Worm (Caenorhabditis elegans) whole organism, L3 larva: ENCODE measurements around the gene gpc-1.
A peak's percentile ranks its signal among the peaks of the same experiment; 100 is the strongest.

Source experiments
- R02D3.7 ChIP-seq: fragments of 150-350 bp; optimal IDR thresholded peaks from 2 replicates; lab custom pipeline; 2014; ENCODE audit warnings: missing biosample characterization, missing genetic modification characterization
- aly-2 ChIP-seq: fragments of 150-350 bp; optimal IDR thresholded peaks from 2 replicates; lab custom pipeline; 2014; ENCODE audit warnings: missing biosample characterization, missing genetic modification characterization
- ama-1 ChIP-seq: fragments of 150-350 bp; optimal IDR thresholded peaks from 2 replicates; lab custom pipeline; 2018
- ceh-82 ChIP-seq: fragments of 150-350 bp; optimal IDR thresholded peaks from 2 replicates; lab custom pipeline; 2014; ENCODE audit warnings: missing biosample characterization, missing genetic modification characterization
- daf-12 ChIP-seq: fragments of 150-350 bp; optimal IDR thresholded peaks from 2 replicates; lab custom pipeline; 2014; ENCODE audit warnings: missing biosample characterization, missing genetic modification reagents, missing genetic modification characterization
- egl-5 ChIP-seq: fragments of 150-350 bp; optimal IDR thresholded peaks from 2 replicates; lab custom pipeline; 2017; ENCODE audit warnings: missing biosample characterization, missing genetic modification reagents, missing genetic modification characterization, inconsistent platforms
- elt-1 ChIP-seq: fragments of 150-350 bp; optimal IDR thresholded peaks from 2 replicates; lab custom pipeline; 2014; ENCODE audit warnings: missing biosample characterization, missing genetic modification characterization
- elt-2 ChIP-seq: sonication (generic microtip); optimal IDR thresholded peaks from 2 replicates; lab custom pipeline; 2016; ENCODE audit warnings: missing genetic modification reagents, mild to moderate bottlenecking, missing genetic modification characterization, missing compliant biosample characterization
- fkh-10 ChIP-seq: sonication (generic microtip); optimal IDR thresholded peaks from 2 replicates; lab custom pipeline; 2017; ENCODE audit warnings: missing biosample characterization, missing genetic modification reagents, missing genetic modification characterization
- fkh-2 ChIP-seq: fragments of 150-350 bp; optimal IDR thresholded peaks from 2 replicates; lab custom pipeline; 2014; ENCODE audit warnings: missing biosample characterization, missing genetic modification reagents, missing genetic modification characterization
- fos-1 ChIP-seq: fragments of 150-350 bp; optimal IDR thresholded peaks from 2 replicates; lab custom pipeline; 2014; ENCODE audit warnings: missing biosample characterization, missing genetic modification characterization
- hmg-11 ChIP-seq: sonication (generic microtip); optimal IDR thresholded peaks from 2 replicates; lab custom pipeline; 2016; ENCODE audit warnings: missing genetic modification characterization, missing compliant biosample characterization
- jun-1 ChIP-seq: fragments of 150-350 bp; optimal IDR thresholded peaks from 2 replicates; lab custom pipeline; 2014; ENCODE audit warnings: missing biosample characterization, missing genetic modification reagents, missing genetic modification characterization
- lin-15B ChIP-seq: fragments of 150-350 bp; optimal IDR thresholded peaks from 2 replicates; lab custom pipeline; 2014; ENCODE audit warnings: missing biosample characterization, missing genetic modification characterization
- lin-39 ChIP-seq: fragments of 150-350 bp; optimal IDR thresholded peaks from 2 replicates; lab custom pipeline; 2018; ENCODE audit warnings: missing biosample characterization, missing genetic modification reagents, missing genetic modification characterization
- lsy-12 ChIP-seq: sonication (generic microtip); optimal IDR thresholded peaks from 2 replicates; lab custom pipeline; 2016; ENCODE audit warnings: mild to moderate bottlenecking, missing genetic modification characterization, missing compliant biosample characterization
- mdl-1 ChIP-seq: fragments of 150-350 bp; optimal IDR thresholded peaks from 2 replicates; lab custom pipeline; 2014; ENCODE audit warnings: missing biosample characterization, missing genetic modification characterization
- mml-1 ChIP-seq: fragments of 150-350 bp; sonication (generic microtip); optimal IDR thresholded peaks from 3 replicates; lab custom pipeline; 2014; ENCODE audit warnings: missing biosample characterization, missing genetic modification characterization
- nfya-1 ChIP-seq: sonication (generic microtip); optimal IDR thresholded peaks from 2 replicates; lab custom pipeline; 2017; ENCODE audit warnings: missing genetic modification characterization, mild to moderate bottlenecking, missing compliant biosample characterization, antibody characterized with exemption, moderate library complexity; ENCODE audit not compliant: insufficient read depth
- nhr-11 ChIP-seq: fragments of 150-350 bp; optimal IDR thresholded peaks from 2 replicates; lab custom pipeline; 2014; ENCODE audit warnings: missing biosample characterization, missing genetic modification characterization
- nhr-23 ChIP-seq: fragments of 150-350 bp; optimal IDR thresholded peaks from 2 replicates; lab custom pipeline; 2014; ENCODE audit warnings: missing biosample characterization, missing genetic modification reagents, missing genetic modification characterization
- nhr-28 ChIP-seq: fragments of 150-350 bp; optimal IDR thresholded peaks from 2 replicates; lab custom pipeline; 2014; ENCODE audit warnings: missing biosample characterization, missing genetic modification characterization
- nhr-43 ChIP-seq: sonication (generic microtip); optimal IDR thresholded peaks from 2 replicates; lab custom pipeline; 2016; ENCODE audit warnings: mild to moderate bottlenecking, missing genetic modification characterization, missing compliant biosample characterization; ENCODE audit not compliant: poor library complexity, severe bottlenecking
- nhr-67 ChIP-seq: fragments of 150-350 bp; optimal IDR thresholded peaks from 2 replicates; lab custom pipeline; 2014; ENCODE audit warnings: missing biosample characterization, missing genetic modification characterization
- nhr-76 ChIP-seq: fragments of 150-350 bp; sonication (generic microtip); optimal IDR thresholded peaks from 5 replicates; lab custom pipeline; 2014; ENCODE audit warnings: missing biosample characterization, missing genetic modification characterization
- pha-4 ChIP-seq: fragments of 150-350 bp; optimal IDR thresholded peaks from 2 replicates; lab custom pipeline; 2014; ENCODE audit warnings: missing biosample characterization, missing genetic modification reagents, missing genetic modification characterization
- pqm-1 ChIP-seq: fragments of 150-350 bp; optimal IDR thresholded peaks from 2 replicates; lab custom pipeline; 2017; ENCODE audit warnings: missing biosample characterization, missing genetic modification characterization, inconsistent platforms
- sea-2 ChIP-seq: fragments of 150-350 bp; sonication (generic microtip); optimal IDR thresholded peaks from 4 replicates; lab custom pipeline; 2014; ENCODE audit warnings: missing biosample characterization, missing genetic modification reagents, missing genetic modification characterization
- snpc-4 ChIP-seq: fragments of 150-350 bp; optimal IDR thresholded peaks from 2 replicates; lab custom pipeline; 2014; ENCODE audit warnings: missing biosample characterization, missing genetic modification characterization
- tbx-2 ChIP-seq: sonication (generic microtip); optimal IDR thresholded peaks from 2 replicates; lab custom pipeline; 2016; ENCODE audit warnings: mild to moderate bottlenecking, missing genetic modification characterization, missing compliant biosample characterization
- unc-62 ChIP-seq: fragments of 150-350 bp; sonication (generic microtip); optimal IDR thresholded peaks from 4 replicates; lab custom pipeline; 2014; ENCODE audit warnings: missing biosample characterization, missing genetic modification reagents, missing genetic modification characterization
- zag-1 ChIP-seq: fragments of 150-350 bp; optimal IDR thresholded peaks from 2 replicates; lab custom pipeline; 2014; ENCODE audit warnings: missing biosample characterization, missing genetic modification characterization
- ztf-11 ChIP-seq: fragments of 150-350 bp; optimal IDR thresholded peaks from 2 replicates; lab custom pipeline; 2014; ENCODE audit warnings: missing biosample characterization, missing genetic modification characterization
- ztf-4 ChIP-seq: fragments of 150-350 bp; optimal IDR thresholded peaks from 2 replicates; lab custom pipeline; 2014; ENCODE audit warnings: missing biosample characterization, missing genetic modification characterization

The gpc-1 gene

ce11 chrX:12915693-12916092 is 30.9 kb upstream of the gpc-1 start:
- TF ChIP-seq lsy-12 (tag; lab: Kevin White, UChicago) (no peak), egl-5 (peak; percentile 65)

- TF ChIP-seq lsy-12 (tag; lab: Kevin White, UChicago) = no peak
- no peak for TF ChIP-seq fos-1 (tag; lab: Kevin White, UChicago)
- TF ChIP-seq nhr-23 (tag; lab: Kevin White, UChicago) = peak; percentile 6
These were observed 30.3 kb upstream of the gpc-1 start for ce11 chrX:12915058-12915457.

- peak; percentile 6 for TF ChIP-seq nfya-1 (tag; lab: Kevin White, UChicago)
- TF ChIP-seq mdl-1 (tag; lab: Kevin White, UChicago) = no peak
These were observed 29.4 kb upstream of the gpc-1 start for ce11 chrX:12914209-12914608.

ce11 chrX:12913398-12914071 is 28.7 kb upstream of the gpc-1 start:
- TF ChIP-seq ama-1 (peak; percentile 61), pqm-1 (tag; lab: Kevin White, UChicago) (peak; percentile 67), nhr-43 (peak; percentile 47), elt-2 (tag; lab: Kevin White, UChicago) (no peak)

ce11 chrX:12912435-12912834 is 27.6 kb upstream of the gpc-1 start:
- TF ChIP-seq ztf-4 (tag; lab: Kevin White, UChicago) (no peak), lin-39 (no peak), ztf-11 (no peak), fkh-2 (tag; lab: Kevin White, UChicago) (no peak), nhr-11 (tag; lab: Kevin White, UChicago) (no peak), nhr-23 (tag; lab: Kevin White, UChicago) (peak; percentile 69), ama-1 (peak; percentile 50), nhr-76 (no peak), egl-5 (peak; percentile 41)
- TF ChIP-seq, all 47 proteins: peak for 3

- TF ChIP-seq jun-1 (peak; percentile 31), unc-62 (no peak), elt-2 (tag; lab: Kevin White, UChicago) (peak; percentile 68), mml-1 (tag; lab: Kevin White, UChicago) (no peak), tbx-2 (no peak)
These were observed 26.4 kb upstream of the gpc-1 start for ce11 chrX:12911235-12911634.

ce11 chrX:12909910-12910309 is 25.1 kb upstream of the gpc-1 start:
- TF ChIP-seq hmg-11 (tag; lab: Kevin White, UChicago) (peak; percentile 1), nhr-23 (tag; lab: Kevin White, UChicago) (peak; percentile 35), pha-4 (no peak)

- no peak for TF ChIP-seq ceh-82 (tag; lab: Kevin White, UChicago)
- TF ChIP-seq R02D3.7 (tag; lab: Kevin White, UChicago) = no peak
- TF ChIP-seq nhr-67 (tag; lab: Kevin White, UChicago) = no peak
- TF ChIP-seq unc-62 = no peak
- no peak for TF ChIP-seq aly-2 (tag; lab: Kevin White, UChicago)
- no peak for TF ChIP-seq fos-1 (tag; lab: Kevin White, UChicago)
- no peak for TF ChIP-seq zag-1 (tag; lab: Kevin White, UChicago)
- no peak for TF ChIP-seq fkh-10 (GFP tag; lab: Kevin White, UChicago)
- no peak for TF ChIP-seq ztf-11
- TF ChIP-seq pha-4 = no peak
- TF ChIP-seq sea-2 (GFP tag; lab: Kevin White, UChicago) = no peak
- TF ChIP-seq lsy-12 (tag; lab: Kevin White, UChicago) = no peak
- TF ChIP-seq daf-12 = no peak
- TF ChIP-seq snpc-4 = no peak
- TF ChIP-seq nhr-28 (tag; lab: Kevin White, UChicago) = no peak
- no peak for TF ChIP-seq lin-15B (tag; lab: Kevin White, UChicago)
- no peak for TF ChIP-seq tbx-2
- TF ChIP-seq elt-1 (tag; lab: Kevin White, UChicago) = no peak
These were observed 23.9 kb upstream of the gpc-1 start for ce11 chrX:12908715-12909114.
